Worm (Caenorhabditis elegans) whole organism, early embryonic: ENCODE measurements around the gene rgs-10.
A peak's percentile ranks its signal among the peaks of the same experiment; 100 is the strongest.
"Not testable (repeated sequence)": the region's sequence is repeated elsewhere in the genome, so short reads cannot be mapped to it uniquely, and the experiment has no call there.

ENCODE experiments used
- B0310.2 ChIP-seq: sonication (generic microtip); optimal IDR thresholded peaks from 2 replicates; lab custom pipeline; 2016; ENCODE audit warnings: mild to moderate bottlenecking, missing genetic modification characterization, missing compliant biosample characterization
- F13C5.2 ChIP-seq: sonication (generic microtip); optimal IDR thresholded peaks from 2 replicates; lab custom pipeline; 2017; ENCODE audit warnings: mild to moderate bottlenecking, missing genetic modification characterization, inconsistent platforms, missing compliant biosample characterization
- aly-1 ChIP-seq: sonication (generic microtip); optimal IDR thresholded peaks from 2 replicates; lab custom pipeline; 2016; ENCODE audit warnings: missing genetic modification characterization, missing compliant biosample characterization
- ama-1 ChIP-seq: fragments of 150-350 bp; optimal IDR thresholded peaks from 2 replicates; lab custom pipeline; 2014
- ceh-13 ChIP-seq: fragments of 200-800 bp; sonication (Bioruptor generic); optimal IDR thresholded peaks from 2 replicates; lab custom pipeline; 2018; ENCODE audit warnings: mild to moderate bottlenecking, missing genetic modification characterization, missing compliant biosample characterization
- ceh-36 ChIP-seq: sonication (generic microtip); optimal IDR thresholded peaks from 2 replicates; lab custom pipeline; 2016; ENCODE audit warnings: missing genetic modification characterization, inconsistent platforms, missing compliant biosample characterization
- ets-7 ChIP-seq: sonication (generic microtip); optimal IDR thresholded peaks from 2 replicates; lab custom pipeline; 2016; ENCODE audit warnings: missing genotype, missing genetic modification characterization, missing compliant biosample characterization
- flt-1 ChIP-seq: fragments of 200-800 bp; sonication (Bioruptor generic); IDR thresholded peaks from 2 replicates; pipeline ENCODE4 v1.3.6; 2022; ENCODE audit warnings: missing genetic modification characterization, missing compliant biosample characterization
- hmbx-1 ChIP-seq: sonication (generic microtip); optimal IDR thresholded peaks from 2 replicates; lab custom pipeline; 2016; ENCODE audit warnings: mild to moderate bottlenecking, missing genetic modification characterization, missing compliant biosample characterization
- hmg-4 ChIP-seq: fragments of 200-800 bp; sonication (Bioruptor generic); optimal IDR thresholded peaks from 2 replicates; lab custom pipeline; 2018; ENCODE audit warnings: mild to moderate bottlenecking, missing genetic modification characterization, missing compliant biosample characterization
- hnd-1 ChIP-seq: sonication (generic microtip); optimal IDR thresholded peaks from 2 replicates; lab custom pipeline; 2016; ENCODE audit warnings: missing genetic modification characterization, missing compliant biosample characterization
- pes-1 ChIP-seq: fragments of 200-800 bp; sonication (Bioruptor generic); IDR thresholded peaks from 2 replicates; pipeline ENCODE4 v1.3.6; 2022; ENCODE audit warnings: missing genetic modification reagents, missing genetic modification characterization, missing compliant biosample characterization
- scrt-1 ChIP-seq: fragments of 200-800 bp; sonication (Bioruptor generic); IDR thresholded peaks from 2 replicates; pipeline ENCODE4 v1.3.6; 2022; ENCODE audit warnings: missing genetic modification characterization, missing compliant biosample characterization
- sea-1 ChIP-seq: fragments of 200-800 bp; sonication (Bioruptor generic); conservative IDR thresholded peaks from 2 replicates; pipeline ENCODE4 v1.3.6; 2022; ENCODE audit warnings: missing genetic modification characterization, missing compliant biosample characterization
- tbx-11 ChIP-seq: fragments of 200-800 bp; sonication (Bioruptor generic); IDR thresholded peaks from 2 replicates; pipeline ENCODE4 v1.3.6; 2022; ENCODE audit warnings: missing genetic modification characterization, missing compliant biosample characterization
- tbx-37 ChIP-seq: fragments of 200-800 bp; sonication (Bioruptor generic); conservative IDR thresholded peaks from 2 replicates; pipeline ENCODE4 v1.3.6; 2022; ENCODE audit warnings: missing genetic modification reagents, missing genetic modification characterization, missing compliant biosample characterization
- tra-4 ChIP-seq: sonication (generic microtip); optimal IDR thresholded peaks from 2 replicates; lab custom pipeline; 2017; ENCODE audit warnings: missing genetic modification characterization, missing compliant biosample characterization

rgs-10 gene

DNA sequence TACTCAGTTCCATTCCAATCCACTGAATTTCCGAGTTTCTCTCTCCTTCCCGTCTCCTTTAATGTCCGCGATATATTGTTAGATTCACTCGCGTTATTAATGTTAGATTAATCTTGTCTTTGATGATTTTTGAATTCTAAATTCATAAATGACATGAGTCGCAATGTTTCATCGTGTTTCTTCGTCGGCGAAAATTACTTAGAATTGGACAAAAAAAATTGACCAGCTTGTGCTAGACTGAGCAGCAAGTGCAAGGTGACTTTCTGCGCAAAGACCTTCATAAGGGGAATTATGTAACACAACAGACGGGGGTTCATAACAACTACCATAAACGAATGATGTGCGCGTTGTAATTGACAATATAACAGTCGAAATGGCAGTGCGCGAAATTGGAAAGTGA lies 4.2 kb upstream of the rgs-10 start:
- TF ChIP-seq ama-1 (no peak), scrt-1 (GFP tag; lab: Robert Waterston, UW) (no peak), ets-7 (tag; lab: Kevin White, UChicago) (no peak), hmbx-1 (no peak), sea-1 (GFP tag; lab: Robert Waterston, UW) (no peak), hnd-1 (tag; lab: Kevin White, UChicago) (no peak), pes-1 (GFP tag; lab: Robert Waterston, UW) (no peak), ceh-13 (GFP tag; lab: Kevin White, UChicago) (no peak), tra-4 (tag; lab: Kevin White, UChicago) (no peak), ceh-36 (tag; lab: Kevin White, UChicago) (no peak), B0310.2 (tag; lab: Kevin White, UChicago) (no peak), flt-1 (GFP tag; lab: Robert Waterston, UW) (no peak), aly-1 (no peak), F13C5.2 (tag; lab: Kevin White, UChicago) (no peak), tbx-11 (no peak), hmg-4 (GFP tag; lab: Kevin White, UChicago) (no peak), tbx-37 (GFP tag; lab: Robert Waterston, UW) (no peak)

DNA sequence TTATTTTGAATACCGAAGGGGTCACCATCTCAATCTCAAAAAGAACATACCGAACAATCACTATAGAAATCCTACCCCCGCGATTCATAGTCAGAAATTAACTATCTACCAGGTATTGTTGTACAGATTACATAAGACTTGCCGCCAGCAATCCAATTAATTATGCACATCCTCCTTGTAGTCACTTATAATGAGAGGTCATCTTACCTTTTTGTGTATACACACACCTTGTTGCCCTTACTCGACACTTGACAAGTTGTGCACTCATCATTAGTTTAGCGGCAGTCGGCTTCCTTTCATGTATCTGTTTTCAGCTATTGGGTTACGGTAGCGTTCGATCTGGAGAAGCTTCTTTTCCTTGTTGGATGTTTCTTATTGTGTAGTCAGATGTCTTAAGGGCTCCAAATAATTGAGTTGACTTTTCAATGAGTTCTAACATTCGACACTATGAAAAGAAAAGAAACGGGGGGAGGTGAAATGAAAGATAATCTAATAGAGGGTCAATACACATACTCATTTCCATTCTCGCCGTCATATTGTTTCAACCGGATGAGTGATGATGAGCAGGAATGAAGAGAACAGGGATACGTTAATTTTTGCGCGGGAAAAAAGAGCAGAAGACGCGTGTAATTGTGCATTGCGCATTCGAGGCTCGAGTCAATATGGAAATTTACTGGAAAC lies 3.0 kb upstream of the rgs-10 start:
- TF ChIP-seq ceh-36 (tag; lab: Kevin White, UChicago), result no peak
- TF ChIP-seq ets-7 (tag; lab: Kevin White, UChicago), result no peak
- TF ChIP-seq ama-1, result no peak
- no peak for TF ChIP-seq aly-1
- no peak for TF ChIP-seq F13C5.2 (tag; lab: Kevin White, UChicago)
- TF ChIP-seq flt-1 (GFP tag; lab: Robert Waterston, UW), result no peak
- TF ChIP-seq tbx-37 (GFP tag; lab: Robert Waterston, UW), result no peak
- TF ChIP-seq scrt-1 (GFP tag; lab: Robert Waterston, UW), result no peak
- no peak for TF ChIP-seq tra-4 (tag; lab: Kevin White, UChicago)
- TF ChIP-seq B0310.2 (tag; lab: Kevin White, UChicago), result no peak
- TF ChIP-seq hmg-4 (GFP tag; lab: Kevin White, UChicago), result no peak

DNA sequence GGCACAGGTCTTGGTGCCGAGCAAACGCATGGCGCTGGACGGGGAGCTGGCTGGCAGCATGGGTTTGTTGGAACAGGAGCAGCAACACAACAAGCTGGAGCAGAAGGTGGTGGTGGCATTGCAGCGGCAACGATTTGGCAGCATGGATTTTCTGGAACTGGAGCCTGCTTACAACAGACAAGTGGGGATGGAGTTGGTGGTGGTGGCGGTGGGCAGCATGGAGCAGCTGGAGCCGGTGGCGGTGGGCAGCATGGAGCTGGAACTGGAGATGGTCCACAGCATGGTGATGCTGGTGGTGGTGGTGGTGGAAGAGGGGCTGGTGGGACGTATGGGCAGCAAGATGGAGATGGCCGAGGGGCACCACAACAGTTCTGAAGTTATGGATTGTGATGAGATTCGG lies 1.7 kb upstream of the rgs-10 start:
- TF ChIP-seq aly-1 (no peak), scrt-1 (GFP tag; lab: Robert Waterston, UW) (peak; percentile 24; the same call in 1 of the 2 replicates)

- TF ChIP-seq ets-7 (tag; lab: Kevin White, UChicago) (no peak), ceh-36 (tag; lab: Kevin White, UChicago) (no peak), tbx-11 (no peak), pes-1 (GFP tag; lab: Robert Waterston, UW) (no peak), F13C5.2 (tag; lab: Kevin White, UChicago) (no peak), hnd-1 (tag; lab: Kevin White, UChicago) (no peak), ceh-13 (GFP tag; lab: Kevin White, UChicago) (no peak), aly-1 (no peak), sea-1 (GFP tag; lab: Robert Waterston, UW) (no peak), scrt-1 (GFP tag; lab: Robert Waterston, UW) (no peak), flt-1 (GFP tag; lab: Robert Waterston, UW) (no peak), hmbx-1 (no peak), hmg-4 (GFP tag; lab: Kevin White, UChicago) (no peak), tra-4 (tag; lab: Kevin White, UChicago) (no peak), tbx-37 (GFP tag; lab: Robert Waterston, UW) (no peak), B0310.2 (tag; lab: Kevin White, UChicago) (no peak), ama-1 (no peak)
Observed at ce11 chrX:14961471-14961870, 1.1 kb upstream of the rgs-10 start, which contains the start of gene idpp-3. Gene idpp-3, minus strand, starts transcription at chrX:14961571.

DNA sequence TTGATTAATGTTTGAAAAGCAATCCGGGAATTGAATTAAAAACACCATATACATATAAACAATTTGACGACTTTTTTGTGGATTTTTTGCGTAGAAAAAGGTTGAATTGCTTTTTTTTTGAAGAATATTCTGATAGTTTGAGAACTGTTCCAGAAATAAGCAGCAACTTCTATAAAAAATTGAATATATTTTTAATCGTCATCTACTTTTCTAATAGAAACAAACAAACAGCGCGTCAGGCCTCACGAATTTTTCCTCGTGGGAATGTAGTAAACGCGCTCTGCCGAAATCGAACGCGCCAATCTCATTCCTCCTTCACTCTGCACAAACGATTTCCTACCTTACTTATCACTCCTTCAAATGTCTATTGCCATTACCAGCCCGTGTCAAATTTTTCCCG lies 1.7 kb downstream of the rgs-10 start, which contains the start of gene rgs-11:
Gene rgs-11, plus strand, starts transcription at position 301 of the 400 bp plus-strand sequence.
- no peak for TF ChIP-seq tbx-11
- TF ChIP-seq ama-1, result no peak
- no peak for TF ChIP-seq ceh-36 (tag; lab: Kevin White, UChicago)
- TF ChIP-seq B0310.2 (tag; lab: Kevin White, UChicago), result no peak
- TF ChIP-seq ceh-13 (GFP tag; lab: Kevin White, UChicago), result no peak
- TF ChIP-seq sea-1 (GFP tag; lab: Robert Waterston, UW), result no peak
- TF ChIP-seq tbx-37 (GFP tag; lab: Robert Waterston, UW), result no peak
- no peak for TF ChIP-seq ets-7 (tag; lab: Kevin White, UChicago)
- no peak for TF ChIP-seq flt-1 (GFP tag; lab: Robert Waterston, UW)
- TF ChIP-seq F13C5.2 (tag; lab: Kevin White, UChicago), result no peak

ce11 chrX:14965761-14966160 lies 3.2 kb downstream of the rgs-10 start, which contains the start of gene F45B8.5:
Gene F45B8.5, plus strand, starts transcription at chrX:14966061.
- TF ChIP-seq pes-1 (GFP tag; lab: Robert Waterston, UW), result no peak
- no peak for TF ChIP-seq tbx-11
- no peak for TF ChIP-seq ets-7 (tag; lab: Kevin White, UChicago)
- TF ChIP-seq flt-1 (GFP tag; lab: Robert Waterston, UW), result no peak
- no peak for TF ChIP-seq B0310.2 (tag; lab: Kevin White, UChicago)
- no peak for TF ChIP-seq hmbx-1
- no peak for TF ChIP-seq scrt-1 (GFP tag; lab: Robert Waterston, UW)

ce11 chrX:14966515-14966914 lies 4.0 kb downstream of the rgs-10 start, which contains the start of gene F20D1.22:
Gene F20D1.22, plus strand, starts transcription at chrX:14966815.
- not testable (repeated sequence) for TF ChIP-seq ceh-13 (GFP tag; lab: Kevin White, UChicago); ceh-36 (tag; lab: Kevin White, UChicago); tra-4 (tag; lab: Kevin White, UChicago)
